Worm (Caenorhabditis elegans): ENCODE measurements around the gene mup-2.

The mup-2 gene

ce11 chrX:6385185-6385584 lies 24.8 kb downstream of the mup-2 start, which contains the start of gene igdb-3:
Gene igdb-3 (plus strand): TSS chrX:6385485.
- TF ChIP-seq sma-9 (GFP tag; optimal IDR thresholded peaks at IDR 0.05): no peak
- no peak for TF ChIP-seq sma-9 (tag; optimal IDR thresholded peaks at IDR 0.05)
- no peak for TF ChIP-seq alr-1 (tag; optimal IDR thresholded peaks at IDR 0.05)
- TF ChIP-seq zag-1 (tag; optimal IDR thresholded peaks at IDR 0.05): no peak
- no peak for TF ChIP-seq elt-3 (tag; optimal IDR thresholded peaks at IDR 0.05)
- no peak for TF ChIP-seq aly-2 (tag; optimal IDR thresholded peaks at IDR 0.05)
- TF ChIP-seq Y55F3AM.14 (GFP tag; optimal IDR thresholded peaks at IDR 0.05): no peak

ce11 chrX:6384537-6384936 lies 25.5 kb downstream of the mup-2 start:
- TF ChIP-seq unc-55 (GFP tag; optimal IDR thresholded peaks at IDR 0.05): no peak
- TF ChIP-seq sma-9 (GFP tag; optimal IDR thresholded peaks at IDR 0.05): no peak
- TF ChIP-seq sma-9 (tag; optimal IDR thresholded peaks at IDR 0.05): no peak
- no peak for TF ChIP-seq ztf-11 (tag; optimal IDR thresholded peaks at IDR 0.05)
- TF ChIP-seq nhr-21 (tag; optimal IDR thresholded peaks at IDR 0.05): no peak
- no peak for TF ChIP-seq nhr-10 (tag; optimal IDR thresholded peaks at IDR 0.05)
- TF ChIP-seq elt-3 (tag; optimal IDR thresholded peaks at IDR 0.05): no peak

ce11 chrX:6382930-6383329 lies 27.1 kb downstream of the mup-2 start:
- TF ChIP-seq elt-3 (tag; optimal IDR thresholded peaks at IDR 0.05): no peak
- TF ChIP-seq blmp-1 (tag; optimal IDR thresholded peaks at IDR 0.05; ENCODE audit: insufficient read depth): peak; percentile 1
- TF ChIP-seq skn-1 (tag; optimal IDR thresholded peaks at IDR 0.05): no peak
- TF ChIP-seq ceh-16 (tag; optimal IDR thresholded peaks at IDR 0.05): peak; percentile 80
- no peak for TF ChIP-seq lsy-2 (tag; optimal IDR thresholded peaks at IDR 0.05)
- no peak for TF ChIP-seq C34F6.9 (tag; optimal IDR thresholded peaks at IDR 0.05)
- TF ChIP-seq R02D3.7 (tag; optimal IDR thresholded peaks at IDR 0.05): no peak
- TF ChIP-seq nhr-25 (tag; optimal IDR thresholded peaks at IDR 0.05): peak; percentile 51
- TF ChIP-seq nhr-6 (tag; optimal IDR thresholded peaks at IDR 0.05): no peak
- peak; percentile 55 for TF ChIP-seq elt-1 (tag; optimal IDR thresholded peaks at IDR 0.05)
- TF ChIP-seq sma-9 (GFP tag; optimal IDR thresholded peaks at IDR 0.05): peak; percentile 25
- no peak for TF ChIP-seq sma-9 (tag; optimal IDR thresholded peaks at IDR 0.05)
- TF ChIP-seq lin-13 (GFP tag; optimal IDR thresholded peaks at IDR 0.05): no peak
- TF ChIP-seq zag-1 (tag; optimal IDR thresholded peaks at IDR 0.05): no peak

ce11 chrX:6378363-6378762 lies 31.7 kb downstream of the mup-2 start:
- TF ChIP-seq Y55F3AM.14 (GFP tag; optimal IDR thresholded peaks at IDR 0.05) (no peak), unc-55 (GFP tag; optimal IDR thresholded peaks at IDR 0.05) (peak; percentile 64), sma-3 (GFP tag; optimal IDR thresholded peaks at IDR 0.05) (peak; percentile 13), elt-1 (tag; optimal IDR thresholded peaks at IDR 0.05) (no peak), ztf-4 (tag; optimal IDR thresholded peaks at IDR 0.05) (no peak), nhr-129 (tag; optimal IDR thresholded peaks at IDR 0.05) (peak; percentile 88), mbf-1 (tag; optimal IDR thresholded peaks at IDR 0.05) (no peak), alr-1 (tag; optimal IDR thresholded peaks at IDR 0.05) (no peak), dmd-4 (tag; optimal IDR thresholded peaks at IDR 0.05) (no peak), snpc-4 (tag; optimal IDR thresholded peaks at IDR 0.05) (no peak), blmp-1 (tag; optimal IDR thresholded peaks at IDR 0.05; ENCODE audit: insufficient read depth) (no peak), nhr-23 (tag; optimal IDR thresholded peaks at IDR 0.05) (no peak), elt-3 (tag; optimal IDR thresholded peaks at IDR 0.05) (no peak), egl-27 (tag; optimal IDR thresholded peaks at IDR 0.05) (peak; percentile 32), gmeb-1 (tag; optimal IDR thresholded peaks at IDR 0.05) (no peak), ztf-11 (tag; optimal IDR thresholded peaks at IDR 0.05) (no peak), unc-62 (GFP tag; optimal IDR thresholded peaks at IDR 0.05) (no peak), mdl-1 (tag; optimal IDR thresholded peaks at IDR 0.05) (no peak), C34F6.9 (tag; optimal IDR thresholded peaks at IDR 0.05) (peak; percentile 65), nhr-237 (tag; optimal IDR thresholded peaks at IDR 0.05) (no peak), nhr-10 (tag; optimal IDR thresholded peaks at IDR 0.05) (no peak), sma-9 (GFP tag; optimal IDR thresholded peaks at IDR 0.05) (peak; percentile 54), sma-9 (tag; optimal IDR thresholded peaks at IDR 0.05) (no peak), crh-2 (tag; optimal IDR thresholded peaks at IDR 0.05) (peak; percentile 54), aly-2 (tag; optimal IDR thresholded peaks at IDR 0.05) (no peak), lin-11 (tag; optimal IDR thresholded peaks at IDR 0.05) (peak; percentile 78), skn-1 (tag; optimal IDR thresholded peaks at IDR 0.05) (no peak), lin-39 (tag; optimal IDR thresholded peaks at IDR 0.05) (no peak), ama-1 (optimal IDR thresholded peaks at IDR 0.05) (no peak), ztf-1 (GFP tag; conservative IDR thresholded peaks at IDR 0.05) (no peak), mab-5 (tag; optimal IDR thresholded peaks at IDR 0.05) (no peak), sem-4 (tag; optimal IDR thresholded peaks at IDR 0.05) (no peak), nhr-77 (tag; optimal IDR thresholded peaks at IDR 0.05) (no peak), peb-1 (tag; optimal IDR thresholded peaks at IDR 0.05) (no peak), nhr-25 (tag; optimal IDR thresholded peaks at IDR 0.05) (no peak), ZK546.5 (tag; optimal IDR thresholded peaks at IDR 0.05) (no peak), zag-1 (tag; optimal IDR thresholded peaks at IDR 0.05) (peak; percentile 32), nhr-6 (tag; optimal IDR thresholded peaks at IDR 0.05) (no peak), nhr-11 (tag; optimal IDR thresholded peaks at IDR 0.05) (no peak), ceh-16 (tag; optimal IDR thresholded peaks at IDR 0.05) (peak; percentile 60), R02D3.7 (tag; optimal IDR thresholded peaks at IDR 0.05) (no peak), fos-1 (tag; optimal IDR thresholded peaks at IDR 0.05) (peak; percentile 53), lin-13 (GFP tag; optimal IDR thresholded peaks at IDR 0.05) (peak; percentile 44), lsy-2 (tag; optimal IDR thresholded peaks at IDR 0.05) (peak in 1 of 2 experiments; percentile 55), nhr-21 (tag; optimal IDR thresholded peaks at IDR 0.05) (peak; percentile 36)
